Worm (Caenorhabditis elegans) whole organism, young adult: ENCODE measurements around the gene dct-15.

Experiments
- B0019.2 ChIP-seq: fragments of 200-800 bp; sonication (Bioruptor generic); conservative IDR thresholded peaks from 2 replicates; pipeline ENCODE4 v1.3.6; 2022; ENCODE audit warnings: missing genetic modification reagents, missing genetic modification characterization, missing compliant biosample characterization
- B0336.3 ChIP-seq: fragments of 200-800 bp; sonication (Bioruptor generic); IDR thresholded peaks from 2 replicates; pipeline ENCODE4 v1.3.6; 2022; ENCODE audit warnings: missing genetic modification characterization, missing compliant biosample characterization
- C17E4.6 ChIP-seq: fragments of 200-800 bp; sonication (Bioruptor generic); IDR thresholded peaks from 2 replicates; pipeline ENCODE4 v1.3.6; 2022; ENCODE audit warnings: missing genetic modification reagents, missing genetic modification characterization, missing compliant biosample characterization
- F23B12.7 ChIP-seq: sonication (generic microtip); optimal IDR thresholded peaks from 2 replicates; lab custom pipeline; 2017; ENCODE audit warnings: missing genetic modification characterization, mild to moderate bottlenecking, missing compliant biosample characterization, antibody characterized with exemption, moderate library complexity; ENCODE audit not compliant: insufficient read depth
- F49E8.2 ChIP-seq: sonication (generic microtip); optimal IDR thresholded peaks from 3 replicates; lab custom pipeline; 2017; ENCODE audit warnings: missing genetic modification characterization, mild to moderate bottlenecking, missing compliant biosample characterization, antibody characterized with exemption, moderate library complexity; ENCODE audit not compliant: insufficient read depth
- F57C9.4 ChIP-seq: sonication (generic microtip); optimal IDR thresholded peaks from 2 replicates; lab custom pipeline; 2017; ENCODE audit warnings: mild to moderate bottlenecking, missing genetic modification characterization, missing compliant biosample characterization
- K11D2.4 ChIP-seq: fragments of 200-800 bp; sonication (Bioruptor generic); IDR thresholded peaks from 2 replicates; pipeline ENCODE4 v1.3.6; 2022; ENCODE audit warnings: missing genetic modification reagents, missing genetic modification characterization, missing compliant biosample characterization
- T07F8.4 ChIP-seq: sonication (generic microtip); optimal IDR thresholded peaks from 2 replicates; lab custom pipeline; 2016; ENCODE audit warnings: mild to moderate bottlenecking, missing genetic modification characterization, moderate library complexity, missing compliant biosample characterization
- Y56A3A.18 ChIP-seq: fragments of 200-800 bp; sonication (Bioruptor generic); IDR thresholded peaks from 2 replicates; pipeline ENCODE4 v1.3.6; 2022; ENCODE audit warnings: missing genetic modification reagents, missing genetic modification characterization, missing compliant biosample characterization
- Y79H2A.3 ChIP-seq: fragments of 200-800 bp; sonication (Bioruptor generic); conservative IDR thresholded peaks from 2 replicates; pipeline ENCODE4 v1.3.6; 2022; ENCODE audit warnings: missing genetic modification reagents, missing genetic modification characterization, missing compliant biosample characterization
- Y95B8A.8 ChIP-seq: fragments of 200-800 bp; sonication (Bioruptor generic); IDR thresholded peaks from 2 replicates; pipeline ENCODE4 v1.3.6; 2022; ENCODE audit warnings: missing genetic modification reagents, missing genetic modification characterization, missing compliant biosample characterization
- ZK185.1 ChIP-seq: sonication (generic microtip); optimal IDR thresholded peaks from 2 replicates; lab custom pipeline; 2016; ENCODE audit warnings: mild to moderate bottlenecking, missing genetic modification characterization, missing compliant biosample characterization; ENCODE audit not compliant: poor library complexity, severe bottlenecking
- akir-1 ChIP-seq: fragments of 200-800 bp; sonication (Bioruptor generic); optimal IDR thresholded peaks from 2 replicates; lab custom pipeline; 2018; ENCODE audit warnings: mild to moderate bottlenecking, missing genetic modification characterization, moderate library complexity, missing compliant biosample characterization
- aptf-3 ChIP-seq: fragments of 200-800 bp; sonication (Bioruptor generic); IDR thresholded peaks from 2 replicates; pipeline ENCODE4 v1.3.6; 2022; ENCODE audit warnings: missing genetic modification characterization, missing compliant biosample characterization
- attf-3 ChIP-seq: fragments of 200-800 bp; sonication (Bioruptor generic); conservative IDR thresholded peaks from 2 replicates; pipeline ENCODE4 v1.3.6; 2022; ENCODE audit warnings: missing genetic modification reagents, missing genetic modification characterization, missing compliant biosample characterization
- attf-5 ChIP-seq: fragments of 200-800 bp; sonication (Bioruptor generic); optimal IDR thresholded peaks from 2 replicates; lab custom pipeline; 2018; ENCODE audit warnings: mild to moderate bottlenecking, missing genetic modification characterization, missing compliant biosample characterization
- bed-1 ChIP-seq: fragments of 200-800 bp; sonication (Bioruptor generic); IDR thresholded peaks from 2 replicates; pipeline ENCODE4 v1.3.6; 2022; ENCODE audit warnings: missing genetic modification reagents, missing genetic modification characterization, missing compliant biosample characterization
- cebp-1 ChIP-seq, 2 experiments: fragments of 200-800 bp in 1 of 2; sonication (Bioruptor generic) in 1 of 2; sonication (generic microtip) in 1 of 2; IDR thresholded peaks in 1 of 2; optimal IDR thresholded peaks in 1 of 2; 2 replicates each; pipeline versions ENCODE4 v1.3.6 to Lab custom; 2017 to 2022; ENCODE audit warnings: missing compliant biosample characterization in 2 of 2, missing genetic modification characterization in 2 of 2, mild to moderate bottlenecking in 1 of 2, missing genetic modification reagents in 1 of 2, moderate library complexity in 1 of 2
- ceh-91 ChIP-seq: fragments of 200-800 bp; sonication (Bioruptor generic); IDR thresholded peaks from 2 replicates; pipeline ENCODE4 v1.3.6; 2022; ENCODE audit warnings: missing genetic modification reagents, missing genetic modification characterization, missing compliant biosample characterization
- dox-1 ChIP-seq: fragments of 200-800 bp; sonication (Bioruptor generic); IDR thresholded peaks from 2 replicates; pipeline ENCODE4 v1.3.6; 2022; ENCODE audit warnings: missing genetic modification reagents, missing genetic modification characterization, missing compliant biosample characterization
- dpff-1 ChIP-seq: sonication (generic microtip); optimal IDR thresholded peaks from 2 replicates; lab custom pipeline; 2017; ENCODE audit warnings: mild to moderate bottlenecking, missing genetic modification characterization, missing compliant biosample characterization
- egl-18 ChIP-seq: fragments of 200-800 bp; sonication (Bioruptor generic); IDR thresholded peaks from 2 replicates; pipeline ENCODE4 v1.3.6; 2022; ENCODE audit warnings: missing genetic modification reagents, missing genetic modification characterization, missing compliant biosample characterization
- egl-44 ChIP-seq: fragments of 200-800 bp; sonication (Bioruptor generic); IDR thresholded peaks from 2 replicates; pipeline ENCODE4 v1.3.6; 2022; ENCODE audit warnings: missing genetic modification reagents, missing genetic modification characterization, missing compliant biosample characterization
- egrh-3 ChIP-seq: fragments of 200-800 bp; sonication (Bioruptor generic); IDR thresholded peaks from 2 replicates; pipeline ENCODE4 v1.3.6; 2022; ENCODE audit warnings: missing genetic modification reagents, missing genetic modification characterization, missing compliant biosample characterization
- ets-4 ChIP-seq: fragments of 200-800 bp; sonication (Bioruptor generic); optimal IDR thresholded peaks from 2 replicates; lab custom pipeline; 2018; ENCODE audit warnings: mild to moderate bottlenecking, missing genetic modification characterization, missing compliant biosample characterization
- hmg-1.2 ChIP-seq: fragments of 200-800 bp; sonication (Bioruptor generic); IDR thresholded peaks from 2 replicates; pipeline ENCODE4 v1.3.6; 2022; ENCODE audit warnings: missing genetic modification reagents, missing genetic modification characterization, missing compliant biosample characterization
- hmg-20 ChIP-seq: fragments of 200-800 bp; sonication (Bioruptor generic); IDR thresholded peaks from 2 replicates; pipeline ENCODE4 v1.3.6; 2022; ENCODE audit warnings: missing genetic modification reagents, missing genetic modification characterization, missing compliant biosample characterization
- let-526 ChIP-seq: fragments of 200-800 bp; sonication (Bioruptor generic); IDR thresholded peaks from 2 replicates; pipeline ENCODE4 v1.3.6; 2022; ENCODE audit warnings: missing genetic modification reagents, missing genetic modification characterization, missing compliant biosample characterization
- lin-40 ChIP-seq: sonication (generic microtip); optimal IDR thresholded peaks from 2 replicates; lab custom pipeline; 2016; ENCODE audit warnings: missing genetic modification characterization, mild to moderate bottlenecking, missing compliant biosample characterization, missing genotype, missing genetic modification reagents
- madf-10 ChIP-seq: sonication (generic microtip); optimal IDR thresholded peaks from 2 replicates; lab custom pipeline; 2016; ENCODE audit warnings: mild to moderate bottlenecking, missing genetic modification characterization, missing compliant biosample characterization
- madf-8 ChIP-seq: fragments of 200-800 bp; sonication (Bioruptor generic); conservative IDR thresholded peaks from 2 replicates; pipeline ENCODE4 v1.3.6; 2022; ENCODE audit warnings: missing genetic modification reagents, missing genetic modification characterization, missing compliant biosample characterization
- nhr-120 ChIP-seq: fragments of 200-800 bp; sonication (Bioruptor generic); IDR thresholded peaks from 2 replicates; pipeline ENCODE4 v1.3.6; 2022; ENCODE audit warnings: missing genetic modification characterization, missing compliant biosample characterization
- nhr-80 ChIP-seq: sonication (generic microtip); optimal IDR thresholded peaks from 2 replicates; lab custom pipeline; 2016; ENCODE audit warnings: missing genetic modification characterization, missing compliant biosample characterization
- rec-8 ChIP-seq, 2 experiments: sonication (generic microtip); optimal IDR thresholded peaks; 2 replicates each; lab custom pipeline; 2016; ENCODE audit warnings: mild to moderate bottlenecking in 2 of 2, missing genetic modification characterization in 2 of 2, missing genetic modification reagents in 2 of 2, missing genotype in 2 of 2, missing biosample characterization in 1 of 2, missing compliant biosample characterization in 1 of 2, moderate library complexity in 1 of 2
- sea-2 ChIP-seq: fragments of 200-800 bp; sonication (Bioruptor generic); IDR thresholded peaks from 2 replicates; pipeline ENCODE4 v1.3.6; 2022; ENCODE audit warnings: missing genetic modification characterization, missing compliant biosample characterization
- sptf-2 ChIP-seq: fragments of 200-800 bp; sonication (Bioruptor generic); optimal IDR thresholded peaks from 2 replicates; lab custom pipeline; 2018; ENCODE audit warnings: mild to moderate bottlenecking, missing genetic modification characterization, missing compliant biosample characterization
- tbp1 ChIP-seq: fragments of 200-800 bp; sonication (Bioruptor generic); optimal IDR thresholded peaks from 2 replicates; lab custom pipeline; 2018; ENCODE audit warnings: mild to moderate bottlenecking, missing genetic modification characterization, missing compliant biosample characterization
- tlf-1 ChIP-seq: fragments of 200-800 bp; sonication (Bioruptor generic); optimal IDR thresholded peaks from 2 replicates; lab custom pipeline; 2018; ENCODE audit warnings: mild to moderate bottlenecking, missing genetic modification characterization, missing compliant biosample characterization
- unc-130 ChIP-seq: sonication (generic microtip); optimal IDR thresholded peaks from 2 replicates; lab custom pipeline; 2016; ENCODE audit warnings: missing genetic modification reagents, missing genetic modification characterization, missing compliant biosample characterization
- zfh-2 ChIP-seq: fragments of 200-800 bp; sonication (Bioruptor generic); conservative IDR thresholded peaks from 2 replicates; pipeline ENCODE4 v1.3.6; 2022; ENCODE audit warnings: missing genetic modification reagents, missing genetic modification characterization, missing compliant biosample characterization

The dct-15 gene

ce11 chrIV:9815432-9815831, 4.9 kb upstream of the dct-15 start, which contains the start of gene egl-20:
egl-20 (minus strand) TSS chrIV:9815532.
- no peak for TF ChIP-seq akir-1 (GFP tag; lab: Kevin White, UChicago)
- no peak for TF ChIP-seq egl-18 (GFP tag; lab: Robert Waterston, UW)
- no peak for TF ChIP-seq madf-8 (GFP tag; lab: Robert Waterston, UW)
- TF ChIP-seq dpff-1 (tag; lab: Kevin White, UChicago) = no peak
- no peak for TF ChIP-seq Y79H2A.3 (GFP tag; lab: Robert Waterston, UW)
- TF ChIP-seq egrh-3 (GFP tag; lab: Robert Waterston, UW) = no peak
- no peak for TF ChIP-seq tlf-1 (GFP tag; lab: Kevin White, UChicago)
- TF ChIP-seq ZK185.1 (tag; lab: Kevin White, UChicago) = no peak
- no peak for TF ChIP-seq zfh-2

ce11 chrIV:9811487-9811886, 954 bp upstream of the dct-15 start:
- TF ChIP-seq unc-130 (GFP tag; lab: Kevin White, UChicago) (no peak), hmg-1.2 (GFP tag; lab: Robert Waterston, UW) (no peak), Y56A3A.18 (no peak), attf-3 (GFP tag; lab: Robert Waterston, UW) (no peak), hmg-20 (GFP tag; lab: Robert Waterston, UW) (no peak), C17E4.6 (GFP tag; lab: Robert Waterston, UW) (no peak), K11D2.4 (GFP tag; lab: Robert Waterston, UW) (no peak), B0019.2 (GFP tag; lab: Robert Waterston, UW) (no peak), ets-4 (no peak), sea-2 (GFP tag; lab: Robert Waterston, UW) (no peak), F49E8.2 (no peak), F57C9.4 (tag; lab: Kevin White, UChicago) (no peak), let-526 (GFP tag; lab: Robert Waterston, UW) (no peak), rec-8 (tag; optimal IDR thresholded peaks at IDR 0.05; lab: Kevin White, UChicago) (no peak), Y95B8A.8 (GFP tag; lab: Robert Waterston, UW) (no peak), T07F8.4 (no peak), F23B12.7 (no peak), aptf-3 (GFP tag; lab: Robert Waterston, UW) (no peak), dox-1 (GFP tag; lab: Robert Waterston, UW) (no peak)

ce11 chrIV:9803544-9803943, 7.0 kb downstream of the dct-15 start:
- no peak for TF ChIP-seq Y56A3A.18
- 0 out of 2 replicates have a peak, but pooled peaks have one; percentile 15 for TF ChIP-seq egl-44 (GFP tag; lab: Robert Waterston, UW)
- no peak for TF ChIP-seq sptf-2 (GFP tag; lab: Kevin White, UChicago)
- peak; percentile 42; the same call in 1 of the 2 replicates for TF ChIP-seq B0336.3 (GFP tag; lab: Robert Waterston, UW)
- TF ChIP-seq attf-5 (GFP tag; lab: Kevin White, UChicago) = peak; percentile 16
- no peak for TF ChIP-seq cebp-1 (GFP tag; IDR thresholded peaks at IDR 0.05; lab: Robert Waterston, UW)
- peak; percentile 55 for TF ChIP-seq cebp-1 (tag; optimal IDR thresholded peaks at IDR 0.05; lab: Kevin White, UChicago)
- TF ChIP-seq bed-1 (GFP tag; lab: Robert Waterston, UW) = no peak
- TF ChIP-seq hmg-1.2 (GFP tag; lab: Robert Waterston, UW) = peak; percentile 75; the same call in 1 of the 2 replicates
- TF ChIP-seq lin-40 (tag; lab: Kevin White, UChicago) = peak; percentile 18
- no peak for TF ChIP-seq ceh-91
- TF ChIP-seq ets-4 = peak; percentile 35
- peak; percentile 74 for TF ChIP-seq nhr-80
- TF ChIP-seq madf-10 (tag; lab: Kevin White, UChicago) = peak; percentile 29
- TF ChIP-seq nhr-120 (GFP tag; lab: Robert Waterston, UW) = no peak
- TF ChIP-seq tbp1 (GFP tag; lab: Kevin White, UChicago) = peak; percentile 24
